Worm (Caenorhabditis elegans) whole organism, young adult: ENCODE measurements around the gene dao-4.

ENCODE experiments used
- F49E8.2 ChIP-seq: sonication (generic microtip); optimal IDR thresholded peaks from 3 replicates; lab custom pipeline; 2017; ENCODE audit warnings: missing genetic modification characterization, mild to moderate bottlenecking, missing compliant biosample characterization, antibody characterized with exemption, moderate library complexity; ENCODE audit not compliant: insufficient read depth
- dox-1 ChIP-seq: fragments of 200-800 bp; sonication (Bioruptor generic); IDR thresholded peaks from 2 replicates; pipeline ENCODE4 v1.3.6; 2022; ENCODE audit warnings: missing genetic modification reagents, missing genetic modification characterization, missing compliant biosample characterization
- dpl-1 ChIP-seq: fragments of 150-350 bp; optimal IDR thresholded peaks from 2 replicates; lab custom pipeline; 2014; ENCODE audit warnings: missing biosample characterization, missing genetic modification reagents, missing genetic modification characterization
- gei-17 ChIP-seq: fragments of 200-800 bp; sonication (Bioruptor generic); optimal IDR thresholded peaks from 2 replicates; lab custom pipeline; 2018; ENCODE audit warnings: mild to moderate bottlenecking, missing genetic modification characterization, missing compliant biosample characterization
- hrde-1 ChIP-seq: sonication (generic microtip); optimal IDR thresholded peaks from 2 replicates; lab custom pipeline; 2016; ENCODE audit warnings: missing genetic modification characterization, mild to moderate bottlenecking, missing compliant biosample characterization, moderate library complexity, missing genotype, missing genetic modification reagents, borderline replicate concordance
- lin-35 ChIP-seq, 3 experiments: fragments of 150-350 bp in 2 of 3; sonication (generic microtip) in 1 of 3; optimal IDR thresholded peaks; 2 replicates each; lab custom pipeline; 2014 to 2018; ENCODE audit warnings: missing biosample characterization in 3 of 3, missing genetic modification characterization in 3 of 3, missing genetic modification reagents in 3 of 3
- nfya-1 ChIP-seq: sonication (generic microtip); optimal IDR thresholded peaks from 2 replicates; lab custom pipeline; 2017; ENCODE audit warnings: antibody characterized with exemption, missing compliant biosample characterization, missing genetic modification characterization, borderline replicate concordance; ENCODE audit not compliant: insufficient read depth
- pbrm-1 ChIP-seq: fragments of 200-800 bp; sonication (Bioruptor generic); IDR thresholded peaks from 2 replicates; pipeline ENCODE4 v1.3.6; 2022; ENCODE audit warnings: missing genetic modification reagents, missing genetic modification characterization, missing compliant biosample characterization
- pha-4 ChIP-seq: fragments of 150-350 bp; sonication (generic microtip); optimal IDR thresholded peaks from 2 replicates; lab custom pipeline; 2014; ENCODE audit warnings: missing biosample characterization, missing genetic modification reagents, missing genetic modification characterization
- tbx-9 ChIP-seq: sonication (generic microtip); optimal IDR thresholded peaks from 2 replicates; lab custom pipeline; 2016; ENCODE audit warnings: borderline replicate concordance, missing genetic modification characterization, inconsistent platforms, missing compliant biosample characterization

DNA sequence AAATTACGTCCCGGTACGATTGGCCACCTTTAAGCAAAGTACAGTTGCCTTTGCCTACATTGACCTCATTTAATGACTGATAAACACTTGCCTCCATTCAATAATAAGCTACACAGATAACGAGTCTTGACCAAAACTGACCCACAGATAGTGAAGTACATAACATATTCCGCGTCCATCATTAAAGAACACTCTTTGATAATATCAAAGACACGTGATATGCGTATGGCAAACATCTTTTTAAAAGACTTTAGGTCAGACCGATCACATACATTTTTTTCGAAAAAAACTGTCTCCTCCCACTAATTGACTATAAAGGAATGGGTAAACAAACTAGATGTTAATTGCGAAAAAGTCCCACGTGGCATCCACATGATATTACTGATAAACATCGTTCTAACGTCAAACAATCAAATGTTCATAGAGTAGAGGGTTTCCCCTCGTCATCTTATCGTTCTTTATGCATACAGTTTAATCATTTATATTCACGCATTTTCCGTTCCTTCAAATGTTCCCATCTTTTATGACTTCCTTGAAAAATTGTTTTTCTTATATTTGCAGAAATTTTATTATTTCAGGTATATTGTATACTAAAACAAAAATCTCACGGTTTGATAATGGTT lies 9.1 kb downstream of the dao-4 start, which contains the start of gene W07E11.1:
- TF ChIP-seq dox-1 (GFP tag; lab: Robert Waterston, UW) (0 out of 2 replicates have a peak, but pooled peaks have one; percentile 4), dpl-1 (GFP tag; lab: Kevin White, UChicago) (no peak), F49E8.2 (tag; lab: Kevin White, UChicago) (no peak), pha-4 (tag; lab: Kevin White, UChicago) (no peak), hrde-1 (no peak), pbrm-1 (GFP tag; lab: Robert Waterston, UW) (no peak), tbx-9 (tag; lab: Kevin White, UChicago) (no peak), nfya-1 (tag; lab: Kevin White, UChicago) (no peak), lin-35 (GFP tag; optimal IDR thresholded peaks at IDR 0.05; lab: Kevin White, UChicago) (no peak), gei-17 (GFP tag; lab: Kevin White, UChicago) (no peak)
